Worm (Caenorhabditis elegans): Measurements from ENCODE around the gene T04F8.3.

T04F8.3 gene

ce11 chrX:11673063-11673759, 14.8 kb downstream of the T04F8.3 start:
- TF ChIP-seq ztf-11 (tag; optimal IDR thresholded peaks at IDR 0.05) (peak in 1 of 2 experiments; percentile 37), lin-39 (tag; optimal IDR thresholded peaks at IDR 0.05) (no peak), tbx-2 (tag; optimal IDR thresholded peaks at IDR 0.05) (peak; percentile 3)

ce11 chrX:11675573-11675972, 17.1 kb downstream of the T04F8.3 start:
- TF ChIP-seq nhr-237 (tag; optimal IDR thresholded peaks at IDR 0.05) (no peak), ztf-11 (tag; optimal IDR thresholded peaks at IDR 0.05) (peak in 1 of 2 experiments; percentile 65), tbx-2 (tag; optimal IDR thresholded peaks at IDR 0.05) (peak; percentile 6)

- no peak for TF ChIP-seq ama-1 (optimal IDR thresholded peaks at IDR 0.05)
- no peak for TF ChIP-seq lin-35 (GFP tag; optimal IDR thresholded peaks at IDR 0.05)
- no peak for TF ChIP-seq ceh-90 (tag; optimal IDR thresholded peaks at IDR 0.05)
- no peak for TF ChIP-seq nhr-77 (tag; optimal IDR thresholded peaks at IDR 0.05)
- TF ChIP-seq aha-1 (tag; optimal IDR thresholded peaks at IDR 0.05), result no peak
- TF ChIP-seq fkh-10 (GFP tag; optimal IDR thresholded peaks at IDR 0.05), result no peak
- TF ChIP-seq egl-13 (tag; optimal IDR thresholded peaks at IDR 0.05), result no peak
- TF ChIP-seq ceh-8 (GFP tag; optimal IDR thresholded peaks at IDR 0.05), result no peak
- no peak for TF ChIP-seq ets-5 (GFP tag; IDR thresholded peaks at IDR 0.05)
- no peak for TF ChIP-seq mep-1 (tag; optimal IDR thresholded peaks at IDR 0.05)
- no peak for TF ChIP-seq C34B4.2 (tag; optimal IDR thresholded peaks at IDR 0.05)
- no peak for TF ChIP-seq nhr-28 (tag; optimal IDR thresholded peaks at IDR 0.05)
- no peak for TF ChIP-seq zip-4 (GFP tag; optimal IDR thresholded peaks at IDR 0.05)
- TF ChIP-seq lin-39 (tag; optimal IDR thresholded peaks at IDR 0.05), result no peak
Measured at ce11 chrX:11679211-11679977, 21.0 kb downstream of the T04F8.3 start.

ce11 chrX:11680851-11681250, 22.4 kb downstream of the T04F8.3 start, which contains the start of gene T04F8.7:
T04F8.7 (minus strand) TSS chrX:11680980.
- TF ChIP-seq swsn-7 (tag; optimal IDR thresholded peaks at IDR 0.05) (no peak), ama-1 (optimal IDR thresholded peaks at IDR 0.05) (no peak), lin-13 (GFP tag; optimal IDR thresholded peaks at IDR 0.05) (no peak), lin-35 (GFP tag; optimal IDR thresholded peaks at IDR 0.05) (peak in 1 of 2 experiments; percentile 30), nhr-12 (tag; optimal IDR thresholded peaks at IDR 0.05) (no peak), elt-2 (tag; optimal IDR thresholded peaks at IDR 0.05) (peak; percentile 71)

ce11 chrX:11684261-11684660, 25.8 kb downstream of the T04F8.3 start, which contains the start of gene hnd-1:
hnd-1 (plus strand) TSS chrX:11684561.
- TF ChIP-seq efl-1 (optimal IDR thresholded peaks at IDR 0.05), result no peak
- peak in 1 of 2 experiments; percentile 27 for TF ChIP-seq efl-1 (GFP tag; optimal IDR thresholded peaks at IDR 0.05 in 1 of 2)
- no peak for TF ChIP-seq nhr-84 (tag; optimal IDR thresholded peaks at IDR 0.05)
- no peak for TF ChIP-seq snu-23 (GFP tag; optimal IDR thresholded peaks at IDR 0.05)
- TF ChIP-seq aly-2 (tag; optimal IDR thresholded peaks at IDR 0.05), result no peak
- TF ChIP-seq F16B12.6 (tag; optimal IDR thresholded peaks at IDR 0.05), result no peak

ce11 chrX:11687836-11688319, 29.4 kb downstream of the T04F8.3 start, which contains the start of gene C44C10.7:
C44C10.7 (minus strand) TSS chrX:11688269.
- TF ChIP-seq aha-1 (tag; optimal IDR thresholded peaks at IDR 0.05) (no peak), unc-86 (tag; optimal IDR thresholded peaks at IDR 0.05) (no peak), jun-1 (tag; optimal IDR thresholded peaks at IDR 0.05) (no peak), nhr-12 (tag; optimal IDR thresholded peaks at IDR 0.05) (no peak), nhr-19 (GFP tag; conservative IDR thresholded peaks at IDR 0.05) (no peak), irx-1 (tag; optimal IDR thresholded peaks at IDR 0.05) (no peak), unc-30 (tag; optimal IDR thresholded peaks at IDR 0.05) (no peak), nhr-90 (tag; optimal IDR thresholded peaks at IDR 0.05; ENCODE audit: poor library complexity) (no peak), fkh-8 (tag; optimal IDR thresholded peaks at IDR 0.05) (no peak), efl-3 (GFP tag; optimal IDR thresholded peaks at IDR 0.05) (no peak), ces-1 (GFP tag; optimal IDR thresholded peaks at IDR 0.05) (no peak), snu-23 (GFP tag; optimal IDR thresholded peaks at IDR 0.05) (no peak), nhr-77 (tag; optimal IDR thresholded peaks at IDR 0.05) (no peak), rnt-1 (tag; optimal IDR thresholded peaks at IDR 0.05) (no peak), lin-14 (GFP tag; optimal IDR thresholded peaks at IDR 0.05) (no peak), isw-1 (GFP tag; IDR thresholded peaks at IDR 0.05) (no peak), alr-1 (tag; optimal IDR thresholded peaks at IDR 0.05; ENCODE audit: borderline replicate concordance) (no peak), zag-1 (tag; optimal IDR thresholded peaks at IDR 0.05) (no peak), ets-5 (GFP tag; IDR thresholded peaks at IDR 0.05) (no peak), pqm-1 (tag; optimal IDR thresholded peaks at IDR 0.05) (no peak)
